Fruit fly (Drosophila melanogaster): Measurements from ENCODE around the gene Ir62a.

dm6 chr3L:1488592-1489183 is 42.4 kb downstream of the Ir62a start:
- TF ChIP-seq CG17568 (GFP tag; optimal IDR thresholded peaks at IDR 0.05): no peak
- TF ChIP-seq CG4707 (GFP tag; optimal IDR thresholded peaks at IDR 0.05): peak; percentile 95
- TF ChIP-seq Ssrp (tag; optimal IDR thresholded peaks at IDR 0.05): no peak
- no peak for TF ChIP-seq odd (GFP tag; optimal IDR thresholded peaks at IDR 0.05)
